Worm (Caenorhabditis elegans) whole organism, midembryonic: ENCODE measurements around the gene srsx-30.

Experiments
- T22C8.4 ChIP-seq: fragments of 200-800 bp; sonication (Bioruptor generic); IDR thresholded peaks from 2 replicates; pipeline ENCODE4 v1.3.6; 2022; ENCODE audit warnings: missing genetic modification characterization, missing compliant biosample characterization
- cog-1 ChIP-seq: sonication (generic microtip); optimal IDR thresholded peaks from 2 replicates; lab custom pipeline; 2016; ENCODE audit warnings: missing genetic modification characterization, missing compliant biosample characterization
- flt-1 ChIP-seq: fragments of 200-800 bp; sonication (Bioruptor generic); IDR thresholded peaks from 2 replicates; pipeline ENCODE4 v1.3.6; 2022; ENCODE audit warnings: missing genetic modification characterization, missing compliant biosample characterization
- klf-2 ChIP-seq: fragments of 200-800 bp; sonication (Bioruptor generic); conservative IDR thresholded peaks from 2 replicates; pipeline ENCODE4 v1.3.6; 2022; ENCODE audit warnings: missing genetic modification reagents, missing genetic modification characterization, missing compliant biosample characterization
- med-1 ChIP-seq: sonication (generic microtip); optimal IDR thresholded peaks from 2 replicates; lab custom pipeline; 2017; ENCODE audit warnings: missing genetic modification characterization, mild to moderate bottlenecking, missing compliant biosample characterization, antibody characterized with exemption, missing genetic modification reagents; ENCODE audit not compliant: insufficient read depth
- ref-1 ChIP-seq: fragments of 200-800 bp; sonication (Bioruptor generic); conservative IDR thresholded peaks from 2 replicates; pipeline ENCODE4 v1.3.6; 2022; ENCODE audit warnings: missing genetic modification reagents, missing genetic modification characterization, missing compliant biosample characterization
- tab-1 ChIP-seq: fragments of 200-800 bp; sonication (Bioruptor generic); IDR thresholded peaks from 2 replicates; pipeline ENCODE4 v1.3.6; 2022; ENCODE audit warnings: missing genetic modification characterization, missing compliant biosample characterization
- ztf-23 ChIP-seq: fragments of 200-800 bp; sonication (Bioruptor generic); IDR thresholded peaks from 2 replicates; pipeline ENCODE4 v1.3.6; 2022; ENCODE audit warnings: missing genetic modification reagents, missing genetic modification characterization, missing compliant biosample characterization
- ztf-29 ChIP-seq: fragments of 200-800 bp; sonication (Bioruptor generic); IDR thresholded peaks from 2 replicates; pipeline ENCODE4 v1.3.6; 2022; ENCODE audit warnings: missing genetic modification reagents, missing genetic modification characterization, missing compliant biosample characterization

Gene srsx-30

DNA sequence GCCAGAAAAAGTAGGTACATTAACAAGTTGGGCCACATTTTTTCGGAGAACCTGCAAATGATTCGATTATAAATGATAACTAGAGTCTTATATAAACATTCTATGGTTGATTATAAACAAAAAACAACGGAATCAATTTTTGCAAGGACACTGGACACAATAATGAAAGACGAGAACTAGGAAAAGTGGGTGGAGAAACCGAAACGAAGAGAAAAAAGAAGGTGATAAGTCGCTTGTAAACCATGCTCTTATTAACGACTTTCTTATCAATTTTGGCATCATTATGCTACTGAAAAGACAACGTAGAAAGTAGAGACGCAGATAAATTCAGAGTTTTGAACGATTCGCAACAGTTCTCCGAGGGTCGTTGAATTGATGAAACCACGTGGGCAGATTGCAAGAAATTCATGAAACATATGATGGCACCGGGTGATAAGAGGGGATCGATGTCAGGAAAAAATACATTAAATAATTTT is 31.5 kb downstream of the srsx-30 start, which contains the start of gene ZK856.5:
Gene ZK856.5 (minus strand): TSS at position 51 of the 476 bp plus-strand sequence.
- TF ChIP-seq ztf-23 (GFP tag; lab: Robert Waterston, UW) (no peak), tab-1 (GFP tag; lab: Robert Waterston, UW) (no peak), T22C8.4 (no peak), flt-1 (no peak), klf-2 (GFP tag; lab: Robert Waterston, UW) (no peak), med-1 (GFP tag; lab: Kevin White, UChicago) (no peak), ztf-29 (GFP tag; lab: Robert Waterston, UW) (no peak), cog-1 (tag; lab: Kevin White, UChicago) (no peak), ref-1 (GFP tag; lab: Robert Waterston, UW) (no peak)

DNA sequence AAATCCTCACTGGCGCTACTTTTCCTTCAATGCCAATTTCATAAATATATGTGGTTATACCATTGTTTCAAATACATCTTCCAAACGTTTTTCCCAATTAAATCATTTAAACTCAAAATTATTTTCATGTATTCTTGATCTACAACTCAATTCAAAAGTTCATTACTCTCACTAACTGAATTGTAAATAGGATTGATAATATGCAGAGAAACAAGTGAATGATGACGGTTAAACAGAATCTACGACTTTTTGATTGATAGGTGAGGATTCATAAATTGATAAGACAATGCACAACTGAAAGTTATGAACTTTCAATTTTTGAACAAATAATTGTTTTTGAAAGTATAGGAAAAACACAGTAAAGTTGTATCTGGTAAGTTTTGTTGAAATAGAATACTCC is 32.6 kb downstream of the srsx-30 start:
- no peak for TF ChIP-seq ztf-29 (GFP tag; lab: Robert Waterston, UW)
- TF ChIP-seq med-1 (GFP tag; lab: Kevin White, UChicago): no peak
- no peak for TF ChIP-seq ref-1 (GFP tag; lab: Robert Waterston, UW)
- no peak for TF ChIP-seq ztf-23 (GFP tag; lab: Robert Waterston, UW)
- TF ChIP-seq flt-1: no peak
- TF ChIP-seq tab-1 (GFP tag; lab: Robert Waterston, UW): no peak
- no peak for TF ChIP-seq klf-2 (GFP tag; lab: Robert Waterston, UW)
- no peak for TF ChIP-seq cog-1 (tag; lab: Kevin White, UChicago)
- no peak for TF ChIP-seq T22C8.4

DNA sequence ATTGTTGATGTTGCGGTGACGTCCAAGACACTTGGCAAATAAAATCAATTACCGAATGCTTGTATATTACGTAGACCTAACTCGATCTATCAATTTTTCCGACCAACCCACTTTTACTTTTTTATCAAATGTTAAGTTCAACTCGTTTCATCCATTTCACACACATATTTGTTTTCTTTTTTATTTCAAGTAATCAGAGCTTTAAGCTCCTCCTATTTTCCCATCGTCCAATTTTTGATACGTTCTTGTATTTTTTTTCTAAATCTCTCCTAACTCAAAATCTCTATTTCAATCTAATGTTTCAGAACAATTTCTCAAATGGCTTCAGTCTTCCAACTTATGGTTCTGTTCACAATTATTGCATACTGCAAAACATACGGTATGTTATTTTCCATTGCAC is 39.8 kb downstream of the srsx-30 start, which contains the start of gene ZK856.6:
Gene ZK856.6 (plus strand): TSS at position 301 of the 400 bp plus-strand sequence.
- no peak for TF ChIP-seq flt-1
- TF ChIP-seq med-1 (GFP tag; lab: Kevin White, UChicago): no peak
- no peak for TF ChIP-seq tab-1 (GFP tag; lab: Robert Waterston, UW)
- no peak for TF ChIP-seq klf-2 (GFP tag; lab: Robert Waterston, UW)
- TF ChIP-seq ref-1 (GFP tag; lab: Robert Waterston, UW): no peak
- no peak for TF ChIP-seq T22C8.4

DNA sequence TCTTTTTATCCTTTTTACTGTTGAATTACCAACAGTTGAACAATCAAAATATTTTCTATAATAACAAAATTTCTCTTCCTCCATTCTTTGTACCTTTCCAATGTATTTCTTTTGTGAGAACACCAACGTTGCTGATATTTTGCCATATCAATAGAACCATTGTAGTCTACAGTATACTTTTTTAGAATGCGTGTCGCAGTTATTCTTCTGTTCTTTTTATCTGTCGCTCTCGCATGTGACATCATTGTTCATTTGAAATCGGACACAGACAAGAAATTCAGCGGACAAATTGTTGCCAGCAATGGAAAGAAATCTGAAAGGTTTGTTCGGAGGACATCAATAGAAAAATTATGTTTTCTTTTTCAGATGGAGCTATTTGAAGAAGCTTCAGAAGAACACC is 43.3 kb downstream of the srsx-30 start, which contains the start of gene ZK856.7:
Gene ZK856.7 (plus strand): TSS at position 186 of the 400 bp plus-strand sequence.
- no peak for TF ChIP-seq T22C8.4
- TF ChIP-seq flt-1: no peak
- TF ChIP-seq ztf-29 (GFP tag; lab: Robert Waterston, UW): no peak
- no peak for TF ChIP-seq med-1 (GFP tag; lab: Kevin White, UChicago)
- TF ChIP-seq tab-1 (GFP tag; lab: Robert Waterston, UW): no peak
- no peak for TF ChIP-seq ref-1 (GFP tag; lab: Robert Waterston, UW)
- TF ChIP-seq ztf-23 (GFP tag; lab: Robert Waterston, UW): no peak
- TF ChIP-seq cog-1 (tag; lab: Kevin White, UChicago): no peak
- no peak for TF ChIP-seq klf-2 (GFP tag; lab: Robert Waterston, UW)

DNA sequence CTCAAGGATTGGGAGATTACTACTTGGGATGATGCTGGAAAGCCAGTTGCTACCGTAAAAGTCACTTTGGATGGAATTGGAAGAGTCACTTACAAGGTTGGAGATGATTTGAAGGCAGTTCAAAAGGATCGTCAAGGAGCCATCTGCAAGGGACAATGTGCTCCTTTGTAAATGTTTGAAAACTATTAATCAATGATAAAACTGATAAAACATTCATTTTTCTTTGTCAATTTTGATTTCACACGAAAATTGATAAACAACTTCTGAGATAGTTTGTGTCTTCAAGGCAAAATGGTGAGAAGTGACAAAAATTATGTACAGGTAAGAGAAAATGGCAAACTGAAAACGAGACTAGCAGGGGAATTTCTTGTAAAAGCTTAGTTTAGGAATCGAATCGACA is 43.7 kb downstream of the srsx-30 start:
- TF ChIP-seq tab-1 (GFP tag; lab: Robert Waterston, UW) (no peak), klf-2 (GFP tag; lab: Robert Waterston, UW) (no peak), T22C8.4 (no peak), flt-1 (no peak), ref-1 (GFP tag; lab: Robert Waterston, UW) (no peak), ztf-29 (GFP tag; lab: Robert Waterston, UW) (no peak), ztf-23 (GFP tag; lab: Robert Waterston, UW) (no peak), med-1 (GFP tag; lab: Kevin White, UChicago) (no peak), cog-1 (tag; lab: Kevin White, UChicago) (no peak)

DNA sequence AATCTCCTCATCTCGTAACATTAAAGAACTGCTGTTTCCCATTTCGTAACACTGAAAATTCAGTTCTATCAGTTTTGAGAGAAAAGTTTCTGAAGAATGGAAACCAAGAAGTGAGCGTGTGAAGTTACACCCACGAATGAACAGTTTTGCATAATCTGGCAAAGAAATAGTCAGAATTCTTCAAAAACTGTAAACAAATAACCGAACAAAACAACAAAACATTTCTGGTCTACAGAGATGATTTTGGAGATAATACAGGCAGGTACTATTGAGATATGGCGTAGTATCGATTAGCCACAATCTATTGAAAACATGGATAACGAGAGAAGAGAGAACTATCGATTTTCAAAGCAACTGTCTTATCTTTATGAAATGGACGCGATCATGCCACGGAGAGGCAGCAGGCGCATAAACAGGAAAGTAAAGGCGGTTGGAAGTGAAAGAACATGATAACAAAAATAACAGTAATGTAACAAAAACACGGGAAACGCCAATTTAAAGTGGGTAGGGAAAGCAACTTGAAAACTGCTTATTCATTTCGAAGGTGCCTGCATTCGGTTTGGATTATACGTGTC is 44.9 kb downstream of the srsx-30 start, which contains the start of gene chpf-1:
Gene chpf-1 (minus strand): TSS at position 51 of the 575 bp plus-strand sequence.
- TF ChIP-seq ztf-29 (GFP tag; lab: Robert Waterston, UW): no peak
- no peak for TF ChIP-seq ztf-23 (GFP tag; lab: Robert Waterston, UW)
- no peak for TF ChIP-seq cog-1 (tag; lab: Kevin White, UChicago)
- no peak for TF ChIP-seq ref-1 (GFP tag; lab: Robert Waterston, UW)
- TF ChIP-seq med-1 (GFP tag; lab: Kevin White, UChicago): no peak
- TF ChIP-seq T22C8.4: no peak; the same call in 1 of the 2 replicates
- TF ChIP-seq tab-1 (GFP tag; lab: Robert Waterston, UW): no peak
- TF ChIP-seq klf-2 (GFP tag; lab: Robert Waterston, UW): no peak
- no peak for TF ChIP-seq flt-1

DNA sequence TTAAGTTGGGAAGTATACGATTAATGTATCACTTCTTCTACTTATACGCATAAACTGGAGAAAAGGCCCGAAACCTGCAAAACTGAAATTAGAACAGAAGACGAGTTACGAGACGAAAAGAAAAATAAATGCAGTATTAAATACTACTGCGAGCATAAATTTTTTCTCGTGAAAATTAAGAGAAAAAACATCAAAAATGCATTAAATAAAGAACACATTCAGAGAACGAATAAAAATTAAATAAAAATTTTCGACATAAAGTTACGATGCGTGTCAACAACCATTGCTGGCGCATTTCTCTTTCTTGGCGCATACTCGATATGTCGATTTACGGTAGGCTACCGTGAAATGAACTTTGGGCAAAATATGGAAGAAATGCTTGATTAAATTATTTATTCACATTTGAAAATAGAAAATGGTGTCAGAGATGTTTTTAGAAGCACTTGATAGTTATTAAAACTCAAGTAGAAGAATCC is 46.3 kb downstream of the srsx-30 start, which contains the start of the genes ZK856.19 and ZK856.11:
Gene ZK856.19 (minus strand): TSS at position 51 of the 476 bp plus-strand sequence.
Gene ZK856.11 (minus strand): TSS at position 76 of the 476 bp plus-strand sequence.
- no peak for TF ChIP-seq ztf-29 (GFP tag; lab: Robert Waterston, UW)
- no peak for TF ChIP-seq klf-2 (GFP tag; lab: Robert Waterston, UW)
- TF ChIP-seq T22C8.4: no peak
- no peak for TF ChIP-seq ztf-23 (GFP tag; lab: Robert Waterston, UW)
- TF ChIP-seq flt-1: no peak
- no peak for TF ChIP-seq cog-1 (tag; lab: Kevin White, UChicago)
- TF ChIP-seq tab-1 (GFP tag; lab: Robert Waterston, UW): no peak
- no peak for TF ChIP-seq ref-1 (GFP tag; lab: Robert Waterston, UW)
- TF ChIP-seq med-1 (GFP tag; lab: Kevin White, UChicago): no peak

DNA sequence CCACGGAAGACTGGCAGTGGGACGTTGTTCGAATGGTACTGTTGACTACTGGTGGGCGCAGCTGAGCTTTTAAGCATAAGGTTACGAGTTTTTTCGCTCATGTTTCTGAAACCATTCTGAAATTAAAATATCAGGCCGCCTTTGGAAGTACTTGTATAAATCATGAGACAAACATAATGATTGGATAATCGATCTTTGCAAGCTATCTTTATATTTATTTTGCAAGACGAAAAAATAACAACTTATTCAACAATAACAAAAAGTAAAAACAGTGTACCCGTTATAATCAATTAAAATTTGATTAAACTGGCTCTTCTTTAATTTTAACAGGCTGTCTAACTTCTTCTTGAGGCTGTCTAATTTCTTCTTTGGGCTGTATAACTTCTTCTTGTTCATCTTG is 46.9 kb downstream of the srsx-30 start, which contains the start of gene ZK856.16:
Gene ZK856.16 (minus strand): TSS at position 101 of the 400 bp plus-strand sequence.
- TF ChIP-seq ztf-29 (GFP tag; lab: Robert Waterston, UW) (no peak), T22C8.4 (no peak), ref-1 (GFP tag; lab: Robert Waterston, UW) (no peak), tab-1 (GFP tag; lab: Robert Waterston, UW) (no peak), klf-2 (GFP tag; lab: Robert Waterston, UW) (no peak), cog-1 (tag; lab: Kevin White, UChicago) (no peak), flt-1 (no peak), med-1 (GFP tag; lab: Kevin White, UChicago) (no peak), ztf-23 (GFP tag; lab: Robert Waterston, UW) (no peak)
